Fruit fly (Drosophila melanogaster) whole organism, prepupa: Measurements from ENCODE around the gene BtbVII.

Source experiments
- Blimp-1 ChIP-seq: fragments of 200-800 bp; sonication (Bioruptor generic); optimal IDR thresholded peaks from 3 replicates; lab custom pipeline; 2017; ENCODE audit warnings: missing biosample characterization, missing genetic modification characterization, mild to moderate bottlenecking, moderate library complexity, missing genetic modification reagents
- CG10669 ChIP-seq: fragments of 200-800 bp; sonication (Bioruptor generic); optimal IDR thresholded peaks from 3 replicates; lab custom pipeline; 2018; ENCODE audit warnings: missing biosample characterization, mild to moderate bottlenecking, missing genetic modification characterization, moderate library complexity
- CG11294 ChIP-seq: fragments of 200-800 bp; sonication (Bioruptor generic); IDR thresholded peaks from 2 replicates; pipeline ENCODE4 v1.3.6; 2022; ENCODE audit warnings: missing biosample characterization, missing genetic modification characterization
- CG11762 ChIP-seq: fragments of 200-800 bp; sonication (Bioruptor generic); optimal IDR thresholded peaks from 3 replicates; lab custom pipeline; 2016; ENCODE audit warnings: missing biosample characterization, missing genetic modification characterization; ENCODE audit not compliant: insufficient read depth
- CG15336 ChIP-seq: fragments of 200-800 bp; sonication (Bioruptor generic); IDR thresholded peaks from 2 replicates; pipeline ENCODE4 v1.3.6; 2022; ENCODE audit warnings: missing biosample characterization, missing genetic modification characterization
- CG16779 ChIP-seq: fragments of 200-800 bp; sonication (Bioruptor generic); optimal IDR thresholded peaks from 3 replicates; lab custom pipeline; 2017; ENCODE audit warnings: missing biosample characterization, mild to moderate bottlenecking, missing genetic modification characterization
- CG3032 ChIP-seq: fragments of 200-800 bp; optimal IDR thresholded peaks from 2 replicates; lab custom pipeline; 2019; ENCODE audit warnings: missing biosample characterization, mild to moderate bottlenecking, missing genetic modification characterization, moderate library complexity
- CG31627 ChIP-seq: fragments of 200-800 bp; sonication (Bioruptor generic); optimal IDR thresholded peaks from 3 replicates; lab custom pipeline; 2016; ENCODE audit warnings: missing biosample characterization, missing genetic modification characterization
- CG34406 ChIP-seq: fragments of 200-800 bp; sonication (Bioruptor generic); optimal IDR thresholded peaks from 3 replicates; lab custom pipeline; 2016; ENCODE audit warnings: missing biosample characterization, missing genetic modification characterization
- CG3919 ChIP-seq: fragments of 200-800 bp; sonication (Bioruptor generic); optimal IDR thresholded peaks from 3 replicates; lab custom pipeline; 2016; ENCODE audit warnings: missing biosample characterization, missing genetic modification characterization
- CG6808 ChIP-seq: fragments of 200-800 bp; sonication (Bioruptor generic); optimal IDR thresholded peaks from 3 replicates; lab custom pipeline; 2017; ENCODE audit warnings: missing biosample characterization, missing genetic modification characterization, mild to moderate bottlenecking, moderate library complexity, missing genetic modification reagents
- CG8119 ChIP-seq: fragments of 200-800 bp; sonication (Bioruptor generic); IDR thresholded peaks from 3 replicates; pipeline ENCODE4 v1.3.6; 2022; ENCODE audit warnings: missing biosample characterization, missing genetic modification characterization
- CG9139 ChIP-seq: fragments of 200-800 bp; sonication (Bioruptor generic); optimal IDR thresholded peaks from 3 replicates; lab custom pipeline; 2017; ENCODE audit warnings: missing biosample characterization, mild to moderate bottlenecking, missing genetic modification characterization
- Eip93F ChIP-seq: fragments of 200-800 bp; sonication (Bioruptor generic); optimal IDR thresholded peaks from 2 replicates; lab custom pipeline; 2016; ENCODE audit warnings: missing biosample characterization, mild to moderate bottlenecking, missing genetic modification characterization
- Ets21C ChIP-seq: fragments of 200-800 bp; sonication (Bioruptor generic); optimal IDR thresholded peaks from 3 replicates; lab custom pipeline; 2016; ENCODE audit warnings: missing biosample characterization, missing genetic modification characterization
- Hr39 ChIP-seq: fragments of 200-800 bp; sonication (Bioruptor generic); optimal IDR thresholded peaks from 2 replicates; lab custom pipeline; 2016; ENCODE audit warnings: missing biosample characterization, missing genetic modification characterization
- Hr4 ChIP-seq: fragments of 200-800 bp; sonication (Bioruptor generic); optimal IDR thresholded peaks from 3 replicates; lab custom pipeline; 2016; ENCODE audit warnings: missing biosample characterization, missing genetic modification characterization
- Lpt ChIP-seq: fragments of 200-800 bp; sonication (Bioruptor generic); optimal IDR thresholded peaks from 3 replicates; lab custom pipeline; 2016; ENCODE audit warnings: missing biosample characterization, missing genetic modification characterization
- Met ChIP-seq: fragments of 200-800 bp; sonication (Bioruptor generic); optimal IDR thresholded peaks from 3 replicates; lab custom pipeline; 2016; ENCODE audit warnings: missing biosample characterization, missing genetic modification characterization
- OdsH ChIP-seq: fragments of 200-800 bp; sonication (Bioruptor generic); optimal IDR thresholded peaks from 3 replicates; lab custom pipeline; 2016; ENCODE audit warnings: missing biosample characterization, missing genetic modification characterization
- Sox102F ChIP-seq: fragments of 200-800 bp; sonication (Bioruptor generic); optimal IDR thresholded peaks from 2 replicates; lab custom pipeline; 2016; ENCODE audit warnings: missing biosample characterization, mild to moderate bottlenecking, missing genetic modification characterization
- Sox15 ChIP-seq: fragments of 200-800 bp; sonication (Bioruptor generic); optimal IDR thresholded peaks from 3 replicates; lab custom pipeline; 2016; ENCODE audit warnings: missing biosample characterization, missing genetic modification characterization
- acj6 ChIP-seq: fragments of 200-800 bp; sonication (Bioruptor generic); optimal IDR thresholded peaks from 3 replicates; lab custom pipeline; 2016; ENCODE audit warnings: missing biosample characterization, missing genetic modification characterization
- dsx ChIP-seq: fragments of 200-800 bp; optimal IDR thresholded peaks from 3 replicates; lab custom pipeline; 2019; ENCODE audit warnings: missing biosample characterization, mild to moderate bottlenecking, missing genetic modification characterization, moderate library complexity; ENCODE audit not compliant: poor library complexity, severe bottlenecking
- eg ChIP-seq: fragments of 200-800 bp; sonication (Bioruptor generic); IDR thresholded peaks from 3 replicates; pipeline ENCODE4 v1.3.6; 2022; ENCODE audit warnings: missing biosample characterization, missing genetic modification characterization
- esn ChIP-seq: fragments of 200-800 bp; sonication (Bioruptor generic); optimal IDR thresholded peaks from 2 replicates; lab custom pipeline; 2016; ENCODE audit warnings: missing biosample characterization, mild to moderate bottlenecking, missing genetic modification characterization, moderate library complexity
- fd59A ChIP-seq: fragments of 200-800 bp; sonication (Bioruptor generic); optimal IDR thresholded peaks from 2 replicates; lab custom pipeline; 2017; ENCODE audit warnings: missing biosample characterization, mild to moderate bottlenecking, missing genetic modification characterization, missing genetic modification reagents
- lz ChIP-seq: fragments of 200-800 bp; sonication (Bioruptor generic); optimal IDR thresholded peaks from 3 replicates; lab custom pipeline; 2016; ENCODE audit warnings: missing biosample characterization, missing genetic modification characterization
- net ChIP-seq: fragments of 200-800 bp; sonication (Bioruptor generic); optimal IDR thresholded peaks from 3 replicates; lab custom pipeline; 2016; ENCODE audit warnings: missing biosample characterization, missing genetic modification characterization
- pdm3 ChIP-seq: fragments of 200-800 bp; sonication (Bioruptor generic); optimal IDR thresholded peaks from 3 replicates; lab custom pipeline; 2016; ENCODE audit warnings: missing biosample characterization, missing genetic modification characterization
- salr ChIP-seq, 2 experiments: fragments of 200-800 bp; sonication (Bioruptor generic); optimal IDR thresholded peaks; 3 replicates each; lab custom pipeline; 2016 to 2018; ENCODE audit warnings: missing biosample characterization in 2 of 2, missing genetic modification characterization in 2 of 2, mild to moderate bottlenecking in 1 of 2
- ss ChIP-seq, 2 experiments: fragments of 200-800 bp; sonication (Bioruptor generic); optimal IDR thresholded peaks; 2 replicates in 1 of 2; 3 replicates in 1 of 2; lab custom pipeline; 2017 to 2018; ENCODE audit warnings: mild to moderate bottlenecking in 2 of 2, missing biosample characterization in 2 of 2, missing genetic modification characterization in 2 of 2, moderate library complexity in 1 of 2
- svp ChIP-seq: fragments of 200-800 bp; sonication (Bioruptor generic); peaks from one replicate; lab custom pipeline; 2016; ENCODE audit warnings: missing biosample characterization, missing genetic modification characterization
- topi ChIP-seq: fragments of 200-800 bp; sonication (Bioruptor generic); optimal IDR thresholded peaks from 3 replicates; lab custom pipeline; 2016; ENCODE audit warnings: missing biosample characterization, missing genetic modification characterization
- vri ChIP-seq: fragments of 200-800 bp; sonication (Bioruptor generic); optimal IDR thresholded peaks from 3 replicates; lab custom pipeline; 2016; ENCODE audit warnings: missing biosample characterization, mild to moderate bottlenecking, missing genetic modification characterization

The BtbVII gene

DNA sequence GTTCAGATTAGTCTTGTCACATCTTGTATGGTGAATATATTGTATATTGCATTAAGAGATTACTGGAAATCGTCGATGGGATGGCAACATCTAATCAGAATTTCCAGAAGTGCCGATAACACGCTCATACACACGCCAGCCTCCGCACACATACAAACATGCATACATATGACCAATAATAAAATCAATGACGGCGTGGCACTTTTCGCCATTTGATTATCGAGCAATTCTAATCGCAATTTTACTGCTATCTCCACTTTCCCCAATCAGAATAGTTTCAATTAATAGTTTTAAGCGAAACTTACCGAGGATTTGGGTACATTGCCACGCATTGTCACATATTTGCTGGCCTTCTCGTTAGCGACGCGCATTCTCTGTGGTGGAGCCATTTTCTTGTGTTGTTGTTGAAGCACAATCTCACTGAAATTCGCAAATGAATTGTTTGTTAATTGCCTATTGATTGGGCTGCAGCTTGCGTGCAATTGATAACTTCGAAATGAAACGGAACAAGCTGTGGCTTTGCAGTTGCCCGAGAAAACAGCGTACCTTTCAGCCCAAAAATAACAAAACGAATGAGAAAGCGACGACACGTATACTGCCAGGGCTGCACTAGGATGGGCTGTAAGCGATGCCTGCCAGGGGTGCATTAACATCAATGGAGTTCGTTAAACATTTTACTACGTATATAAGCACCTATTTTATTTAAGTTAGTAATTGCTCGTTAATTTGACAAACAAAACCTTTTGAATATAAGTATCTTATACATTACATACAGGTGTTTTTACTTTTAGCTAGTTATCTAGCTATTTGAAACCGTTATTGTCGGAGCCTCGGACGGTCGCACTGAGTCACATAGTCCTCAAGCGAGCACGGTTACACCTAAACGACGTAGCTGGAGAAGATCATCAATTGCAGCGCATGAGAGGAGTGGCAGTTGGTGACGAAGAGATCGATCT, 50.3 kb downstream of the BtbVII start, which contains the start of the genes CG32276 and gry (continued):
- TF ChIP-seq CG3032 (peak; percentile 75), acj6 (GFP tag; lab: Kevin White, UChicago) (peak; percentile 73), CG15336 (peak; percentile 45; the same call in 1 of the 2 replicates), net (no peak), CG3919 (peak; percentile 84), CG16779 (peak; percentile 34)
- TF ChIP-seq, all 60 proteins: peak for 34

DNA sequence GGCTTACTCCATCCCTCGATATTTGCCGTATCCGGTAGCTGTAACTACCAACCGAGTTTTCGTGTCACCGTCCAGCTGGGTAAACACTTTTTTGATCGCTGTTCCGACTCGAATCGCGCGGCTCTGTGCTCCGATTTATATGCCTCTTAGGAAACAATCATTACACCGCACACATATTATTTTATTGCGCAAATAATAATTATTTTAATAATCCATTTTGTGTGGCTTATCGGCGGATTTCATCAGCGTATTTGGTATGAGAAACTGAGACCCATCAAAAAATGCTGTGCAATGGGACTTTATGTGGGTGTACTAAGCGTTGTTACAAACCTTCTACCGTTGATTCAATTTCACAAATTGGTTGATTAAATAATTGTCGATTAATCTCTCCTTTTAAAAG, 54.6 kb downstream of the BtbVII start, which contains the start of gene CG32271:
CG32271 (minus strand) TSS at position 101 of the 400 bp plus-strand sequence.
- no peak for TF ChIP-seq Hr4 (GFP tag; lab: Kevin White, UChicago)
- TF ChIP-seq vri (GFP tag; lab: Kevin White, UChicago), result no peak
- TF ChIP-seq Sox102F, result no peak
- TF ChIP-seq CG11762 (GFP tag; lab: Kevin White, UChicago), result no peak
- no peak for TF ChIP-seq CG34406 (GFP tag; lab: Kevin White, UChicago)
- TF ChIP-seq CG31627 (GFP tag; lab: Kevin White, UChicago), result no peak
- no peak for TF ChIP-seq fd59A (GFP tag; lab: Kevin White, UChicago)
- no peak for TF ChIP-seq CG15336
- TF ChIP-seq dsx (GFP tag; lab: Kevin White, UChicago), result no peak
- no peak for TF ChIP-seq Ets21C (GFP tag; lab: Kevin White, UChicago)
- no peak for TF ChIP-seq salr (GFP tag; optimal IDR thresholded peaks at IDR 0.05; lab: Kevin White, UChicago)
- no peak for TF ChIP-seq Met (GFP tag; lab: Kevin White, UChicago)
- no peak for TF ChIP-seq lz (GFP tag; lab: Kevin White, UChicago)
- TF ChIP-seq svp (GFP tag; lab: Kevin White, UChicago), result no peak
- TF ChIP-seq CG11294 (GFP tag; lab: Robert Waterston, UW), result no peak
- TF ChIP-seq Lpt, result no peak
- no peak for TF ChIP-seq ss (GFP tag; optimal IDR thresholded peaks at IDR 0.05; lab: Kevin White, UChicago)
- no peak for TF ChIP-seq CG8119 (GFP tag; lab: Robert Waterston, UW)
- no peak for TF ChIP-seq eg (GFP tag; lab: Robert Waterston, UW)
- TF ChIP-seq CG10669, result no peak
- TF ChIP-seq, all 60 proteins: peak for 0

DNA sequence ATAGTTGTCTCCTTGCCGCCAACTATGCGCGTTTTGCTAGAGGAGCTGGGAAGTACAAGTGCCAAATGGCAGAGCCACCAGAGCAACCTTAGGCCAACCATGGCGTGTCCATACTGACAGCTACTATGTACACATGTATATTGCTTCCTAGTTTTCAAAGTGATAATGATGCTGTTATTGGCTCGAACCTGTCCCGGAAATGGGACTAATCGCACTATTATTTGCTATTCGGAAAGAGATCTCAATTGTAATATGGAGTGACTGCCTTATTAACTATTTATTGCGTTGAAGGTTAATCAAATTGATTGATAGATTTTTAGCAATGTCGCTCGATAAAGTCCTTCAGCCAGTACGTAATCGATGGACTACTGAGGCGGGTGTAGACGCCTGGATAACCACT, 55.9 kb downstream of the BtbVII start, which contains the start of gene CG33159:
CG33159 (minus strand) TSS at position 101 of the 400 bp plus-strand sequence.
- no peak for TF ChIP-seq CG31627 (GFP tag; lab: Kevin White, UChicago)
- TF ChIP-seq esn, result no peak
- TF ChIP-seq CG10669, result no peak
- TF ChIP-seq CG9139 (GFP tag; lab: Kevin White, UChicago), result no peak
- TF ChIP-seq topi (GFP tag; lab: Kevin White, UChicago), result no peak
- TF ChIP-seq eg (GFP tag; lab: Robert Waterston, UW), result no peak
- TF ChIP-seq pdm3 (GFP tag; lab: Kevin White, UChicago), result no peak
- TF ChIP-seq Lpt, result no peak

DNA sequence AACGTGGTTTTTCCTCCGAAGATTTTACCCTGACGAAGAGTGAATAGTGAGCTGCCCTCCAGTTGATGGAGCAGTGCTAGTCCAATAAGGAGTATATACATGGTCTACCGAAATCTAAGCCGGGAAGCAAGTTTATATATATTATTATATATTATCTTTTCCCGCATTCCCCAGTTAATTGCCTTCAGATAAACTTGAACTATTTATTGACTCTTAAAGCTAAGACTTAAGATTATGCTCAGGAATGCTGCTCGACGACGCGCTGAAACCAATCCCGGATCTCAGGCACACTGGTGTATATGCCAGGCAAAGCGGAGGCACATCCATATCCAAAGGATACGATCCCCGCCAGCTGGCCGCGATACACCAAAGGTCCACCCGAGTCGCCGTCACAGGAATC, 56.9 kb downstream of the BtbVII start, which contains the start of gene CG32277:
CG32277 (minus strand) TSS at position 101 of the 400 bp plus-strand sequence.
- no peak for TF ChIP-seq Eip93F (GFP tag; lab: Kevin White, UChicago)
- TF ChIP-seq CG3919, result no peak
- TF ChIP-seq fd59A (GFP tag; lab: Kevin White, UChicago), result no peak
- TF ChIP-seq eg (GFP tag; lab: Robert Waterston, UW), result no peak
- no peak for TF ChIP-seq Sox15 (GFP tag; lab: Kevin White, UChicago)
- no peak for TF ChIP-seq CG6808 (GFP tag; lab: Kevin White, UChicago)
- TF ChIP-seq CG11294 (GFP tag; lab: Robert Waterston, UW), result no peak
- no peak for TF ChIP-seq topi (GFP tag; lab: Kevin White, UChicago)
- TF ChIP-seq CG3032, result no peak
- TF ChIP-seq Blimp-1 (GFP tag; lab: Kevin White, UChicago), result no peak
- TF ChIP-seq Hr39 (GFP tag; lab: Kevin White, UChicago), result no peak
- TF ChIP-seq OdsH (GFP tag; lab: Kevin White, UChicago), result no peak
